Worm (Caenorhabditis elegans): Measurements from ENCODE around the gene repo-1.

Gene repo-1

ce11 chrIV:12086498-12086897 is 2.2 kb downstream of the repo-1 start (continued):
- TF ChIP-seq lin-11 (tag; optimal IDR thresholded peaks at IDR 0.05) (peak; percentile 10), ztf-11 (tag; optimal IDR thresholded peaks at IDR 0.05) (no peak), nhr-23 (tag; optimal IDR thresholded peaks at IDR 0.05) (no peak), nhr-129 (tag; optimal IDR thresholded peaks at IDR 0.05) (peak; percentile 95), nhr-237 (tag; optimal IDR thresholded peaks at IDR 0.05) (no peak)

- TF ChIP-seq nhr-129 (tag; optimal IDR thresholded peaks at IDR 0.05): peak; percentile 94
- TF ChIP-seq lin-39 (tag; optimal IDR thresholded peaks at IDR 0.05): no peak
- TF ChIP-seq unc-55 (GFP tag; optimal IDR thresholded peaks at IDR 0.05): peak; percentile 75
- peak; percentile 32 for TF ChIP-seq nhr-25 (tag; optimal IDR thresholded peaks at IDR 0.05)
- peak; percentile 80 for TF ChIP-seq crh-2 (tag; optimal IDR thresholded peaks at IDR 0.05)
- no peak for TF ChIP-seq nhr-11 (tag; optimal IDR thresholded peaks at IDR 0.05)
- peak; percentile 0 for TF ChIP-seq Y55F3AM.14 (GFP tag; optimal IDR thresholded peaks at IDR 0.05)
- TF ChIP-seq lin-13 (GFP tag; optimal IDR thresholded peaks at IDR 0.05): peak; percentile 15
- peak in 1 of 2 experiments; percentile 48 for TF ChIP-seq lsy-2 (tag; optimal IDR thresholded peaks at IDR 0.05)
- TF ChIP-seq sem-4 (tag; optimal IDR thresholded peaks at IDR 0.05): peak; percentile 13
- no peak for TF ChIP-seq sma-9 (GFP tag; optimal IDR thresholded peaks at IDR 0.05)
- no peak for TF ChIP-seq sma-9 (tag; optimal IDR thresholded peaks at IDR 0.05)
- peak; percentile 61 for TF ChIP-seq C34F6.9 (tag; optimal IDR thresholded peaks at IDR 0.05)
- peak; percentile 65 for TF ChIP-seq blmp-1 (tag; optimal IDR thresholded peaks at IDR 0.05; ENCODE audit: insufficient read depth)
Observed at ce11 chrIV:12088898-12089297, 4.6 kb downstream of the repo-1 start.

- no peak for TF ChIP-seq ZK546.5 (tag; optimal IDR thresholded peaks at IDR 0.05)
- TF ChIP-seq unc-62 (GFP tag; optimal IDR thresholded peaks at IDR 0.05): no peak
- no peak for TF ChIP-seq ztf-11 (tag; optimal IDR thresholded peaks at IDR 0.05)
- TF ChIP-seq nhr-129 (tag; optimal IDR thresholded peaks at IDR 0.05): no peak
- TF ChIP-seq blmp-1 (tag; optimal IDR thresholded peaks at IDR 0.05; ENCODE audit: insufficient read depth): no peak
- no peak for TF ChIP-seq Y55F3AM.14 (GFP tag; optimal IDR thresholded peaks at IDR 0.05)
- no peak for TF ChIP-seq sma-3 (GFP tag; optimal IDR thresholded peaks at IDR 0.05)
- TF ChIP-seq fos-1 (tag; optimal IDR thresholded peaks at IDR 0.05): no peak
- no peak for TF ChIP-seq skn-1 (tag; optimal IDR thresholded peaks at IDR 0.05)
- no peak for TF ChIP-seq ztf-1 (GFP tag; conservative IDR thresholded peaks at IDR 0.05)
- TF ChIP-seq lin-13 (GFP tag; optimal IDR thresholded peaks at IDR 0.05): no peak
Observed at ce11 chrIV:12089551-12089950, 5.3 kb downstream of the repo-1 start, which contains the start of gene F11A10.6. F11A10.6 (minus strand) TSS chrIV:12089651.

ce11 chrIV:12092113-12092512 is 7.8 kb downstream of the repo-1 start, which contains the start of gene mig-32:
mig-32 (minus strand) TSS chrIV:12092213.
- TF ChIP-seq nhr-21 (tag; optimal IDR thresholded peaks at IDR 0.05) (no peak), sma-9 (GFP tag; optimal IDR thresholded peaks at IDR 0.05) (no peak), sma-9 (tag; optimal IDR thresholded peaks at IDR 0.05) (no peak), ZK546.5 (tag; optimal IDR thresholded peaks at IDR 0.05) (no peak), mbf-1 (tag; optimal IDR thresholded peaks at IDR 0.05) (no peak), gmeb-1 (tag; optimal IDR thresholded peaks at IDR 0.05) (no peak), nhr-237 (tag; optimal IDR thresholded peaks at IDR 0.05) (no peak), ztf-4 (tag; optimal IDR thresholded peaks at IDR 0.05) (no peak), ztf-11 (tag; optimal IDR thresholded peaks at IDR 0.05) (no peak), unc-62 (GFP tag; optimal IDR thresholded peaks at IDR 0.05) (no peak), nhr-129 (tag; optimal IDR thresholded peaks at IDR 0.05) (no peak), elt-1 (tag; optimal IDR thresholded peaks at IDR 0.05) (no peak), mab-5 (tag; optimal IDR thresholded peaks at IDR 0.05) (no peak), lsy-2 (tag; optimal IDR thresholded peaks at IDR 0.05) (no peak), nhr-12 (tag; optimal IDR thresholded peaks at IDR 0.05) (no peak), nhr-6 (tag; optimal IDR thresholded peaks at IDR 0.05) (no peak), fos-1 (tag; optimal IDR thresholded peaks at IDR 0.05) (no peak), nhr-11 (tag; optimal IDR thresholded peaks at IDR 0.05) (no peak), R02D3.7 (tag; optimal IDR thresholded peaks at IDR 0.05) (no peak), zag-1 (tag; optimal IDR thresholded peaks at IDR 0.05) (no peak)

ce11 chrIV:12093384-12093783 is 9.1 kb downstream of the repo-1 start, which contains the start of gene cpsf-4:
cpsf-4 (minus strand) TSS chrIV:12093445.
- no peak for TF ChIP-seq nhr-129 (tag; optimal IDR thresholded peaks at IDR 0.05)
- peak in 1 of 2 experiments; percentile 72 for TF ChIP-seq lsy-2 (tag; optimal IDR thresholded peaks at IDR 0.05)
- TF ChIP-seq unc-55 (GFP tag; optimal IDR thresholded peaks at IDR 0.05): peak; percentile 20
- TF ChIP-seq fos-1 (tag; optimal IDR thresholded peaks at IDR 0.05): no peak
- TF ChIP-seq aly-2 (tag; optimal IDR thresholded peaks at IDR 0.05): no peak
- TF ChIP-seq gmeb-1 (tag; optimal IDR thresholded peaks at IDR 0.05): no peak
- no peak for TF ChIP-seq nhr-10 (tag; optimal IDR thresholded peaks at IDR 0.05)
- TF ChIP-seq elt-3 (tag; optimal IDR thresholded peaks at IDR 0.05): no peak
